Fruit fly (Drosophila melanogaster) whole organism, wandering third instar larva: ENCODE results near the gene Gycbeta100B.

Experiments used
- GATAd ChIP-seq: sonication (Bioruptor generic); optimal IDR thresholded peaks from 2 replicates; lab custom pipeline; 2016; ENCODE audit warnings: missing biosample characterization, missing genetic modification characterization
- Hr78 ChIP-seq: fragments of >200 bp; optimal IDR thresholded peaks from 2 replicates; lab custom pipeline; 2017; ENCODE audit warnings: missing biosample characterization, missing genetic modification characterization
- Hr83 ChIP-seq: fragments of 200-300 bp; sonication (Bioruptor generic); optimal IDR thresholded peaks from 2 replicates; lab custom pipeline; 2016; ENCODE audit warnings: missing biosample characterization, mild to moderate bottlenecking, missing genetic modification characterization, moderate library complexity; ENCODE audit not compliant: poor library complexity, severe bottlenecking
- OdsH ChIP-seq: fragments of 200-800 bp; sonication (Bioruptor generic); optimal IDR thresholded peaks from 2 replicates; lab custom pipeline; 2016; ENCODE audit warnings: missing biosample characterization, mild to moderate bottlenecking, missing genetic modification characterization
- Sp1 ChIP-seq: fragments of 200-800 bp; sonication (Bioruptor generic); optimal IDR thresholded peaks from 3 replicates; lab custom pipeline; 2019; ENCODE audit warnings: missing biosample characterization, mild to moderate bottlenecking, missing genetic modification characterization, moderate library complexity
- Vsx2 ChIP-seq: fragments of 200-300, 225-300 bp; sonication (Bioruptor generic); optimal IDR thresholded peaks from 2 replicates; lab custom pipeline; 2018; ENCODE audit warnings: missing biosample characterization, missing genetic modification characterization; ENCODE audit not compliant: partially characterized antibody
- fru ChIP-seq: fragments of 200-800 bp; sonication (Bioruptor generic); optimal IDR thresholded peaks from 3 replicates; lab custom pipeline; 2016; ENCODE audit warnings: missing biosample characterization, mild to moderate bottlenecking, missing genetic modification characterization
- h ChIP-seq: fragments of 200-800 bp; sonication (Bioruptor generic); optimal IDR thresholded peaks from 3 replicates; lab custom pipeline; 2016; ENCODE audit warnings: missing biosample characterization, mild to moderate bottlenecking, missing genetic modification characterization
- lola ChIP-seq: fragments of >200 bp; optimal IDR thresholded peaks from 2 replicates; lab custom pipeline; 2017; ENCODE audit warnings: missing biosample characterization, missing genetic modification characterization
- pan ChIP-seq: fragments of >200 bp; optimal IDR thresholded peaks from 2 replicates; lab custom pipeline; 2017
- psq ChIP-seq: fragments of 200-800 bp; sonication (Bioruptor generic); optimal IDR thresholded peaks from 3 replicates; lab custom pipeline; 2017; ENCODE audit warnings: missing biosample characterization, mild to moderate bottlenecking, missing genetic modification characterization, moderate library complexity
- sv ChIP-seq: fragments of 200-800 bp; sonication (Bioruptor generic); optimal IDR thresholded peaks from 3 replicates; lab custom pipeline; 2016; ENCODE audit warnings: missing biosample characterization, missing genetic modification characterization
- tai ChIP-seq: sonication (Bioruptor generic); optimal IDR thresholded peaks from 2 replicates; lab custom pipeline; 2016; ENCODE audit warnings: missing biosample characterization, missing genetic modification characterization
- woc ChIP-seq: sonication (Bioruptor generic); optimal IDR thresholded peaks from 2 replicates; lab custom pipeline; 2016; ENCODE audit warnings: missing biosample characterization, mild to moderate bottlenecking, missing genetic modification characterization

DNA sequence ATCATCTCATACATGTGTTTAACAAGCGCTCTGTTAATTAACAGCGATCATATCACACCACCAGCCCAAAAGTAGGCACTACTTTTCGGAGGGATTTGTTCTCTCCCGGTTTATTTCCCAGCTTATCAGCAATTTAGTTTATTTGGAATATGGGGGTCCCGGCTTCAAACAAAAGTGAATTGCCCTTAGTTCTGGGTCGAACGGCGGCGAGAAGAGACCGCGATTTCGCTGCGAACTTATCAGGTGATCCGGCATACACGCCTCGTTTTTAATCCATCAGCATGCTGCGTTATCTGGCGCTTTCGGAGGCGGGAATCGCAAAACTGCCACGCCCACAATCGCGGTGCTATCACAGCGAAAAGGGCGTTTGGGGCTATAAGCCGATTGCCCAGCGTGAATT lies 62.5 kb downstream of the Gycbeta100B start, which contains the start of gene CG1544:
- TF ChIP-seq OdsH (GFP tag; lab: Kevin White, UChicago) (no peak), Sp1 (GFP tag; lab: Kevin White, UChicago) (no peak), Hr83 (GFP tag; lab: Kevin White, UChicago) (peak; percentile 14), psq (no peak), lola (GFP tag; lab: Kevin White, UChicago) (no peak), tai (GFP tag; lab: Kevin White, UChicago) (no peak), pan (lab: Kevin White, UChicago) (no peak), GATAd (GFP tag; lab: Kevin White, UChicago) (no peak), Hr78 (GFP tag; lab: Kevin White, UChicago) (no peak), woc (GFP tag; lab: Kevin White, UChicago) (no peak), Vsx2 (GFP tag; lab: Kevin White, UChicago) (no peak), h (GFP tag; lab: Kevin White, UChicago) (no peak), fru (no peak), sv (GFP tag; lab: Kevin White, UChicago) (no peak)
